Fruit fly (Drosophila melanogaster) whole organism, embryonic: ENCODE results near the gene sau.
A peak's percentile ranks its signal among the peaks of the same experiment; 100 is the strongest.

ENCODE experiments used
- Adf1 ChIP-seq: fragments of 200-800 bp; sonication (Bioruptor generic); IDR thresholded peaks from 2 replicates; pipeline ENCODE4 v1.3.6; 2022; ENCODE audit warnings: missing biosample characterization, missing genetic modification characterization
- CG10431 ChIP-seq: fragments of 200-800 bp; sonication (Bioruptor generic); optimal IDR thresholded peaks from 3 replicates; lab custom pipeline; 2018; ENCODE audit warnings: missing biosample characterization, mild to moderate bottlenecking, missing genetic modification characterization
- CG10543 ChIP-seq: fragments of 200-800 bp; sonication (Bioruptor generic); optimal IDR thresholded peaks from 3 replicates; lab custom pipeline; 2017; ENCODE audit warnings: missing biosample characterization, mild to moderate bottlenecking, missing genetic modification characterization, moderate library complexity
- CG11723 ChIP-seq: fragments of 200-800 bp; sonication (Bioruptor generic); optimal IDR thresholded peaks from 2 replicates; lab custom pipeline; 2017; ENCODE audit warnings: missing biosample characterization, mild to moderate bottlenecking, missing genetic modification characterization
- CG12071 ChIP-seq: fragments of 200-800 bp; sonication (Bioruptor generic); optimal IDR thresholded peaks from 3 replicates; lab custom pipeline; 2018; ENCODE audit warnings: missing biosample characterization, mild to moderate bottlenecking, missing genetic modification characterization
- CG13894 ChIP-seq: fragments of 200-800 bp; sonication (Bioruptor generic); optimal IDR thresholded peaks from 3 replicates; lab custom pipeline; 2018; ENCODE audit warnings: missing biosample characterization, mild to moderate bottlenecking, missing genetic modification characterization, moderate library complexity
- CG14710 ChIP-seq: fragments of 200-800 bp; sonication (Bioruptor generic); optimal IDR thresholded peaks from 3 replicates; lab custom pipeline; 2019; ENCODE audit warnings: missing biosample characterization, mild to moderate bottlenecking, missing genetic modification characterization, moderate library complexity
- CG15011 ChIP-seq: fragments of 200-800 bp; sonication (Bioruptor generic); optimal IDR thresholded peaks from 3 replicates; lab custom pipeline; 2018; ENCODE audit warnings: missing biosample characterization, mild to moderate bottlenecking, missing genetic modification characterization
- CG15479 ChIP-seq: fragments of 200-800 bp; sonication (Bioruptor generic); optimal IDR thresholded peaks from 3 replicates; lab custom pipeline; 2019; ENCODE audit warnings: missing biosample characterization, mild to moderate bottlenecking, missing genetic modification characterization, moderate library complexity
- CG1832 ChIP-seq: fragments of 200-800 bp; sonication (Bioruptor generic); optimal IDR thresholded peaks from 2 replicates; lab custom pipeline; 2017; ENCODE audit warnings: missing biosample characterization, mild to moderate bottlenecking, missing genetic modification characterization, inconsistent platforms
- CG5180 ChIP-seq: fragments of 200-800 bp; sonication (Bioruptor generic); optimal IDR thresholded peaks from 3 replicates; lab custom pipeline; 2017; ENCODE audit warnings: missing biosample characterization, missing genetic modification characterization, mild to moderate bottlenecking, moderate library complexity, missing genetic modification reagents
- CG9437 ChIP-seq: fragments of 200-800 bp; sonication (Bioruptor generic); optimal IDR thresholded peaks from 2 replicates; lab custom pipeline; 2018; ENCODE audit warnings: missing biosample characterization, mild to moderate bottlenecking, missing genetic modification characterization
- Deaf1 ChIP-seq: fragments of 200-800 bp; optimal IDR thresholded peaks from 3 replicates; lab custom pipeline; 2019; ENCODE audit warnings: missing biosample characterization, mild to moderate bottlenecking, missing genetic modification characterization, moderate library complexity
- Dip3 ChIP-seq: fragments of 200-800 bp; sonication (Bioruptor generic); optimal IDR thresholded peaks from 3 replicates; lab custom pipeline; 2016; ENCODE audit warnings: missing biosample characterization, missing genetic modification characterization
- Dref ChIP-seq: fragments of 200-800 bp; sonication (Bioruptor generic); IDR thresholded peaks from 2 replicates; pipeline ENCODE4 v1.3.6; 2022; ENCODE audit warnings: missing biosample characterization, missing genetic modification characterization
- Eip74EF ChIP-seq, 2 experiments: fragments of 200-800 bp in 1 of 2; fragments of >200 bp in 1 of 2; sonication (Bioruptor generic) in 1 of 2; optimal IDR thresholded peaks; 2 replicates each; lab custom pipeline; 2017 to 2019; ENCODE audit warnings: missing biosample characterization in 2 of 2, missing genetic modification characterization in 2 of 2, mild to moderate bottlenecking in 1 of 2, moderate library complexity in 1 of 2
- Elba2 ChIP-seq: fragments of 200-800 bp; sonication (Bioruptor generic); optimal IDR thresholded peaks from 3 replicates; lab custom pipeline; 2016; ENCODE audit warnings: missing biosample characterization, missing genetic modification characterization
- HLH4C ChIP-seq: fragments of 200-800 bp; sonication (Bioruptor generic); IDR thresholded peaks from 3 replicates; pipeline ENCODE4 v1.3.6; 2022; ENCODE audit warnings: missing biosample characterization, missing genetic modification characterization; ENCODE audit not compliant: partially characterized antibody
- HmgD ChIP-seq: fragments of 200-800 bp; sonication (Bioruptor generic); optimal IDR thresholded peaks from 3 replicates; lab custom pipeline; 2016; ENCODE audit warnings: missing biosample characterization, missing genetic modification characterization
- Hsf ChIP-seq: fragments of 200-800 bp; sonication (Bioruptor generic); optimal IDR thresholded peaks from 3 replicates; lab custom pipeline; 2016; ENCODE audit warnings: missing biosample characterization, missing genetic modification characterization
- Lhr ChIP-seq: fragments of 200-800 bp; sonication (Bioruptor generic); optimal IDR thresholded peaks from 3 replicates; lab custom pipeline; 2017; ENCODE audit warnings: mild to moderate bottlenecking, missing biosample characterization, missing genetic modification reagents, missing genetic modification characterization
- MTF-1 ChIP-seq: fragments of 200-800 bp; sonication (Bioruptor generic); optimal IDR thresholded peaks from 2 replicates; lab custom pipeline; 2018; ENCODE audit warnings: missing biosample characterization, mild to moderate bottlenecking, missing genetic modification characterization, borderline replicate concordance
- Med ChIP-seq: fragments of 200-800 bp; sonication (Bioruptor generic); peaks from one replicate; lab custom pipeline; 2016; ENCODE audit warnings: missing biosample characterization, missing genetic modification characterization, mild to moderate bottlenecking, inconsistent platforms, moderate library complexity
- NFAT ChIP-seq: fragments of 200-800 bp; sonication (Bioruptor generic); IDR thresholded peaks from 2 replicates; pipeline ENCODE4 v1.3.6; 2022; ENCODE audit warnings: missing biosample characterization, missing genetic modification characterization
- Nf-YC ChIP-seq: fragments of 200-800 bp; optimal IDR thresholded peaks from 3 replicates; lab custom pipeline; 2019; ENCODE audit warnings: missing biosample characterization, mild to moderate bottlenecking, missing genetic modification characterization, moderate library complexity
- PHDP ChIP-seq: fragments of 200-800 bp; sonication (Bioruptor generic); optimal IDR thresholded peaks from 3 replicates; lab custom pipeline; 2018; ENCODE audit warnings: missing biosample characterization, mild to moderate bottlenecking, missing genetic modification characterization, moderate library complexity
- Rfx ChIP-seq: fragments of 200-800 bp; sonication (Bioruptor generic); IDR thresholded peaks from 2 replicates; pipeline ENCODE4 v1.3.6; 2022; ENCODE audit warnings: missing biosample characterization, missing genetic modification characterization
- Scr ChIP-seq: fragments of 200-800 bp; sonication (Bioruptor generic); IDR thresholded peaks from 2 replicates; pipeline ENCODE4 v1.3.6; 2022; ENCODE audit warnings: missing biosample characterization, missing genetic modification characterization; ENCODE audit not compliant: partially characterized antibody
- Sox100B ChIP-seq: fragments of 200-800 bp; sonication (Bioruptor generic); optimal IDR thresholded peaks from 3 replicates; lab custom pipeline; 2018; ENCODE audit warnings: missing biosample characterization, mild to moderate bottlenecking, missing genetic modification characterization
- ab ChIP-seq: fragments of 200-800 bp; sonication (Bioruptor generic); optimal IDR thresholded peaks from 2 replicates; lab custom pipeline; 2016; ENCODE audit warnings: missing biosample characterization, missing genetic modification characterization
- chif ChIP-seq, 2 experiments: fragments of 200-800 bp; sonication (Bioruptor generic); optimal IDR thresholded peaks; 3 replicates each; lab custom pipeline; 2016; ENCODE audit warnings: missing biosample characterization in 2 of 2, missing genetic modification characterization in 2 of 2
- cwo ChIP-seq: fragments of 200-800 bp; sonication (Bioruptor generic); optimal IDR thresholded peaks from 3 replicates; lab custom pipeline; 2017; ENCODE audit warnings: missing biosample characterization, missing genetic modification characterization, mild to moderate bottlenecking, moderate library complexity, missing genetic modification reagents
- danr ChIP-seq: fragments of 200-800 bp; sonication (Bioruptor generic); IDR thresholded peaks from 2 replicates; pipeline ENCODE4 v1.3.6; 2022; ENCODE audit warnings: missing biosample characterization, missing genetic modification characterization
- dimm ChIP-seq: fragments of 200-800 bp; sonication (Bioruptor generic); IDR thresholded peaks from 2 replicates; pipeline ENCODE4 v1.3.6; 2022; ENCODE audit warnings: missing biosample characterization, missing genetic modification characterization
- fd96Cb ChIP-seq: fragments of 200-800 bp; sonication (Bioruptor generic); optimal IDR thresholded peaks from 2 replicates; lab custom pipeline; 2018; ENCODE audit warnings: missing biosample characterization, mild to moderate bottlenecking, missing genetic modification characterization, moderate library complexity
- ftz-f1 ChIP-seq: fragments of 200-800 bp; sonication (Bioruptor generic); optimal IDR thresholded peaks from 2 replicates; lab custom pipeline; 2016; ENCODE audit warnings: missing biosample characterization, missing genetic modification characterization
- gfzf ChIP-seq: fragments of 200-800 bp; sonication (Bioruptor generic); optimal IDR thresholded peaks from 2 replicates; lab custom pipeline; 2016; ENCODE audit warnings: missing biosample characterization, mild to moderate bottlenecking, missing genetic modification characterization, moderate library complexity
- ind ChIP-seq: fragments of 200-800 bp; sonication (Bioruptor generic); optimal IDR thresholded peaks from 3 replicates; lab custom pipeline; 2016; ENCODE audit warnings: missing biosample characterization, missing genetic modification characterization
- kah ChIP-seq: fragments of 200-800 bp; sonication (Bioruptor generic); optimal IDR thresholded peaks from 2 replicates; lab custom pipeline; 2018; ENCODE audit warnings: missing biosample characterization, mild to moderate bottlenecking, missing genetic modification characterization
- mirr ChIP-seq: fragments of 200-800 bp; sonication (Bioruptor generic); optimal IDR thresholded peaks from 3 replicates; lab custom pipeline; 2018; ENCODE audit warnings: missing biosample characterization, mild to moderate bottlenecking, missing genetic modification characterization
- nerfin-1 ChIP-seq: fragments of 200-800 bp; sonication (Bioruptor generic); optimal IDR thresholded peaks from 3 replicates; lab custom pipeline; 2019; ENCODE audit warnings: missing biosample characterization, mild to moderate bottlenecking, missing genetic modification characterization, moderate library complexity
- nmo ChIP-seq: fragments of 200-800 bp; sonication (Bioruptor generic); optimal IDR thresholded peaks from 2 replicates; lab custom pipeline; 2018; ENCODE audit warnings: missing biosample characterization, mild to moderate bottlenecking, missing genetic modification characterization, moderate library complexity
- oc ChIP-seq: fragments of 200-800 bp; sonication (Bioruptor generic); optimal IDR thresholded peaks from 2 replicates; lab custom pipeline; 2018; ENCODE audit warnings: missing biosample characterization, mild to moderate bottlenecking, missing genetic modification characterization, moderate library complexity
- psq ChIP-seq: fragments of 200-800 bp; sonication (Bioruptor generic); optimal IDR thresholded peaks from 2 replicates; lab custom pipeline; 2017; ENCODE audit warnings: missing biosample characterization, missing genetic modification characterization
- row ChIP-seq: fragments of 200-800 bp; sonication (Bioruptor generic); IDR thresholded peaks from 3 replicates; pipeline ENCODE4 v1.3.6; 2022; ENCODE audit warnings: missing biosample characterization, missing genetic modification characterization
- sqz ChIP-seq: fragments of 200-800 bp; sonication (Bioruptor generic); optimal IDR thresholded peaks from 3 replicates; lab custom pipeline; 2018; ENCODE audit warnings: missing biosample characterization, mild to moderate bottlenecking, missing genetic modification characterization
- sug ChIP-seq: fragments of 200-800 bp; optimal IDR thresholded peaks from 2 replicates; lab custom pipeline; 2019; ENCODE audit warnings: missing biosample characterization, mild to moderate bottlenecking, missing genetic modification characterization, moderate library complexity

sau gene

DNA sequence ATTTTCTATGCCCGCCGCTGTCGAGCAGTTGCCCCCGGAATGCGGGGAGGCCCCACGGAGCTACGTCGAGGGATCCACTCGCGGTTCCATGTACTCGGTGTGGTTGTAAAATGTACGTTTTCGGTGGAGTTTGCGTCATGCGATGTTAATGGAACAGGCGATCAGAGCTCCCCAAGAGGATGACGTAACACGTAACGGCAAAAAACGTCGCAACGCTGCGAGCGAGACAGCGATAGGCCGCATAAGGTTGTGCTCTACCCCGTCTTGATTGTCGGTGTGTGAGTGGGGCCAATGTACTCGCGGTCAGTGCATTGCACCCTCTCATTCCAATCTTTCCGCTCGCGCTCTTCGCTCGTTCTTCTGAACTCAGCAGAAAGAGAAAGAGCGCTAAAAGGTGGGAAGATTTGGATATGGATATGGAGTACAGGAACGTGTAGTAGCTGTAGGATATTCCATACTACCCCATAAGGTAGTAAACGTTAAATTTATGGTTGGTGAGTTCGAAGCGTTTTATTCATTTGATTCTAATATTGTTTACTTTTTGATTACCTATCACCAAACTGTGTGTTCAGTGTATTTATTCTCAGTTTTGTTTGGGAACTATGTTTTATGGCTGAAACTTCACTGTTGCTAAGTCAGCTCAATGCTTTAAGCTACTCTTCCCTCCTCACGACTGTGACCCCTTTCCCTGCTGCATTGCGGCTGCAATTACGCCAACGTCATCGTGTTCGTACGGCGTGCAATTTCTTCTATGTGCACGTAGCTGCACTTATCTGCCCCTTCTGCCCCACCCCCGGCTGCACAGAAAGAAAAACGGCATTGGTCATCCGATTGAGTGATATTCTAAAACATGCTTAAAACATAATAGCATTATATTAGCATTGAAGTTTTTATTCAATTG lies 25.8 kb upstream of the sau start (continued):
- TF ChIP-seq CG10431 (GFP tag; lab: Kevin White, UChicago) (peak; percentile 85), Eip74EF (GFP tag; optimal IDR thresholded peaks at IDR 0.05; lab: Kevin White, UChicago) (peak in 1 of 2 experiments; percentile 10), CG9437 (GFP tag; lab: Kevin White, UChicago) (peak; percentile 98), nerfin-1 (tag; lab: Kevin White, UChicago) (peak; percentile 4), Med (GFP tag; lab: Kevin White, UChicago) (peak; percentile 58), Lhr (peak; percentile 41), Deaf1 (tag; lab: Kevin White, UChicago) (peak; percentile 61), ind (GFP tag; lab: Kevin White, UChicago) (no peak), CG1832 (GFP tag; lab: Kevin White, UChicago) (peak; percentile 83), mirr (GFP tag; lab: Kevin White, UChicago) (peak; percentile 3), gfzf (no peak), kah (peak; percentile 12), psq (GFP tag; lab: Kevin White, UChicago) (peak; percentile 14), ftz-f1 (peak; percentile 94), cwo (GFP tag; lab: Kevin White, UChicago) (peak; percentile 45), nmo (GFP tag; lab: Kevin White, UChicago) (no peak), CG15011 (GFP tag; lab: Kevin White, UChicago) (no peak), sqz (GFP tag; lab: Kevin White, UChicago) (peak; percentile 78), Nf-YC (tag; lab: Kevin White, UChicago) (peak; percentile 64), CG10543 (GFP tag; lab: Kevin White, UChicago) (peak; percentile 58), NFAT (no peak), HLH4C (no peak), ab (peak; percentile 40), CG12071 (GFP tag; lab: Kevin White, UChicago) (peak; percentile 11), CG13894 (peak; percentile 82)

DNA sequence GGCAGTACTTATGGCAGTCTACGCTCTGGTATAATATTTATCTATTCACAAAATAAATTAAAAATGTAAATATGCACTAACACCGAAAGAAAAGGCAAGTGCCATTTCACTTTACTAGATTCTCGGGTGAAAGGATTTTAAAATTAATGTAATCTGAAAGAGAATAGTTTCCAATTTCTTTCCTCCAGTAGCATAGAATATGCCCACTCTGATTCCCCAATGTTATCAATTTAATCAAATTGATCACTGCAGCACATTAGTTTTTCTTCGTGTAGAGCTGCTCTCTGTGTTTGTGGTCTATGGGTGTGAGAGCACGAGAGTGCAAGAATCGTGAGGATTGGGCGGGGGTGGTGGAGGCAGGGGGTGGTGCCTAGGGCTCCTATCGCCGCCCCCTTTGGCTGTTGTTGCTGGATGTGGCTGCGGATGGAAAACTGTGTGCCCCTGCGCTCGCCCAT lies 25.0 kb upstream of the sau start:
- TF ChIP-seq Adf1: no peak
- TF ChIP-seq sug (tag; lab: Kevin White, UChicago): peak; percentile 32
- TF ChIP-seq HmgD (GFP tag; lab: Kevin White, UChicago): no peak
- no peak for TF ChIP-seq CG15479
- TF ChIP-seq Rfx (GFP tag; lab: Robert Waterston, UW): 0 out of 2 replicates have a peak, but pooled peaks have one; percentile 24
- peak; percentile 69 for TF ChIP-seq ind (GFP tag; lab: Kevin White, UChicago)
- peak; percentile 83 for TF ChIP-seq CG11723
- TF ChIP-seq Dip3 (GFP tag; lab: Kevin White, UChicago): no peak
- TF ChIP-seq dimm (GFP tag; lab: Robert Waterston, UW): 0 out of 2 replicates have a peak, but pooled peaks have one; percentile 31
- no peak for TF ChIP-seq CG5180 (GFP tag; lab: Kevin White, UChicago)
- peak; percentile 61; the same call in 1 of the 2 replicates for TF ChIP-seq danr
- peak; percentile 84 for TF ChIP-seq chif (GFP tag; optimal IDR thresholded peaks at IDR 0.05; lab: Kevin White, UChicago)
- TF ChIP-seq CG15011 (GFP tag; lab: Kevin White, UChicago): peak; percentile 63
- TF ChIP-seq Elba2: no peak
- TF ChIP-seq oc: peak; percentile 88
- TF ChIP-seq PHDP (tag; lab: Kevin White, UChicago): peak; percentile 85
- peak; percentile 95 for TF ChIP-seq CG14710
- TF ChIP-seq MTF-1 (GFP tag; lab: Kevin White, UChicago): peak; percentile 37
- TF ChIP-seq Hsf: peak; percentile 85
- TF ChIP-seq Dref: no peak
- peak; percentile 88 for TF ChIP-seq fd96Cb (tag; lab: Kevin White, UChicago)
- no peak for TF ChIP-seq Scr (GFP tag; lab: Robert Waterston, UW)
- TF ChIP-seq row (GFP tag; lab: Robert Waterston, UW): peak; percentile 82
- peak; percentile 92 for TF ChIP-seq Sox100B (GFP tag; lab: Kevin White, UChicago)
